Fruit fly (Drosophila melanogaster): ENCODE data around the gene ClC-c.

DNA sequence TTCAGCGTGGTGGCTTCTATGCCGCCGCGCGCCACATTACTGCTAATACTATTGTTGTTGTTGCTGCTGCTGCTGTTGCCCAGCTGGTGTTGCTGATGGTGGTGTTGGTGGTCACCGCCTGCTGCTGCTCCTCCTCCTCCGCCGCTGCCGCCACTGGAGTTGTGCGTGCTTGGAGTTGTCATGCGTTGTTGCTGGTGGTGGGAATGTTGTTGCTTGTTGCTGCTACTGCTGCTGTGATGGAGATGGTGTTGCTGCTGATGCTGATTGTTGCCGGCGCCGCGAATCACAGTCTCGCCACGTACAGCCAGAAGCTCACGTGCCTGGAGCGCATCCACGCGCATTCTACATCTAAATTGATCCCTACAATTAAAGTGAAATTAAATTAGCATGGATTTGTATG is 51.3 kb downstream of the ClC-c start:
- TF ChIP-seq dl (GFP tag; optimal IDR thresholded peaks at IDR 0.05; ENCODE audit: insufficient read depth in 1 of 2, partially characterized antibody in 2 of 2), result no peak
- TF ChIP-seq br (GFP tag; optimal IDR thresholded peaks at IDR 0.05), result no peak
- TF ChIP-seq Vsx2 (GFP tag; optimal IDR thresholded peaks at IDR 0.05; ENCODE audit: partially characterized antibody), result no peak
